Fruit fly (Drosophila melanogaster) whole organism, embryonic: ENCODE measurements around the gene CG16953.

ENCODE experiments used
- BtbVII ChIP-seq: fragments of 200-800 bp; sonication (Bioruptor generic); optimal IDR thresholded peaks from 3 replicates; lab custom pipeline; 2017; ENCODE audit warnings: missing biosample characterization, mild to moderate bottlenecking, missing genetic modification characterization
- CG1233 ChIP-seq: fragments of 200-800 bp; sonication (Bioruptor generic); optimal IDR thresholded peaks from 4 replicates; lab custom pipeline; 2018; ENCODE audit warnings: missing biosample characterization, mild to moderate bottlenecking, missing genetic modification characterization
- CG13123 ChIP-seq: fragments of 200-800 bp; sonication (Bioruptor generic); optimal IDR thresholded peaks from 2 replicates; lab custom pipeline; 2016; ENCODE audit warnings: missing biosample characterization, missing genetic modification characterization
- CG14014 ChIP-seq: fragments of 200-800 bp; sonication (Bioruptor generic); IDR thresholded peaks from 2 replicates; pipeline ENCODE4 v1.3.6; 2022; ENCODE audit warnings: missing biosample characterization, missing genetic modification characterization
- CG14050 ChIP-seq: fragments of 200-800 bp; sonication (Bioruptor generic); IDR thresholded peaks from 3 replicates; pipeline ENCODE4 v1.3.6; 2022; ENCODE audit warnings: missing biosample characterization, missing genetic modification characterization
- CG15514 ChIP-seq: fragments of 200-800 bp; sonication (Bioruptor generic); optimal IDR thresholded peaks from 3 replicates; lab custom pipeline; 2017; ENCODE audit warnings: missing biosample characterization, missing genetic modification characterization, mild to moderate bottlenecking, moderate library complexity, missing genetic modification reagents
- CG17612 ChIP-seq: fragments of 200-800 bp; sonication (Bioruptor generic); IDR thresholded peaks from 2 replicates; pipeline ENCODE4 v1.3.6; 2022; ENCODE audit warnings: missing biosample characterization, missing genetic modification characterization
- CG17802 ChIP-seq: fragments of 200-800 bp; sonication (Bioruptor generic); optimal IDR thresholded peaks from 2 replicates; lab custom pipeline; 2018; ENCODE audit warnings: missing biosample characterization, mild to moderate bottlenecking, missing genetic modification characterization, moderate library complexity
- CG18476 ChIP-seq: fragments of 200-800 bp; sonication (Bioruptor generic); optimal IDR thresholded peaks from 2 replicates; lab custom pipeline; 2016; ENCODE audit warnings: missing biosample characterization, mild to moderate bottlenecking, missing genetic modification characterization
- CG18599 ChIP-seq: fragments of 200-800 bp; sonication (Bioruptor generic); optimal IDR thresholded peaks from 3 replicates; lab custom pipeline; 2017; ENCODE audit warnings: missing biosample characterization, missing genetic modification characterization, mild to moderate bottlenecking, moderate library complexity, missing genetic modification reagents
- CG18619 ChIP-seq: fragments of 200-800 bp; sonication (Bioruptor generic); optimal IDR thresholded peaks from 3 replicates; lab custom pipeline; 2017; ENCODE audit warnings: missing biosample characterization, mild to moderate bottlenecking, missing genetic modification characterization
- CG31441 ChIP-seq: fragments of 200-800 bp; sonication (Bioruptor generic); IDR thresholded peaks from 2 replicates; pipeline ENCODE4 v1.3.6; 2022; ENCODE audit warnings: missing biosample characterization, missing genetic modification characterization
- CG34224 ChIP-seq: fragments of 200-800 bp; sonication (Bioruptor generic); IDR thresholded peaks from 3 replicates; pipeline ENCODE4 v1.3.6; 2022; ENCODE audit warnings: missing biosample characterization, missing genetic modification characterization; ENCODE audit not compliant: partially characterized antibody
- CG3838 ChIP-seq: fragments of 200-800 bp; sonication (Bioruptor generic); optimal IDR thresholded peaks from 3 replicates; lab custom pipeline; 2016; ENCODE audit warnings: missing biosample characterization, missing genetic modification characterization
- CG4404 ChIP-seq: fragments of 200-800 bp; sonication (Bioruptor generic); IDR thresholded peaks from 2 replicates; pipeline ENCODE4 v1.3.6; 2022; ENCODE audit warnings: missing biosample characterization, missing genetic modification characterization
- CG4820 ChIP-seq: fragments of 200-800 bp; sonication (Bioruptor generic); optimal IDR thresholded peaks from 3 replicates; lab custom pipeline; 2016; ENCODE audit warnings: missing biosample characterization, missing genetic modification characterization
- CG5245 ChIP-seq: fragments of 200-800 bp; sonication (Bioruptor generic); optimal IDR thresholded peaks from 3 replicates; lab custom pipeline; 2016; ENCODE audit warnings: missing biosample characterization, missing genetic modification characterization
- CG7372 ChIP-seq: fragments of 200-800 bp; sonication (Bioruptor generic); IDR thresholded peaks from 2 replicates; pipeline ENCODE4 v1.3.6; 2022; ENCODE audit warnings: missing biosample characterization, missing genetic modification characterization
- CG9932 ChIP-seq: fragments of 200-800 bp; sonication (Bioruptor generic); IDR thresholded peaks from 2 replicates; pipeline ENCODE4 v1.3.6; 2022; ENCODE audit warnings: missing biosample characterization, missing genetic modification characterization
- Chrac-16 ChIP-seq: fragments of 200-800 bp; sonication (Bioruptor generic); optimal IDR thresholded peaks from 3 replicates; lab custom pipeline; 2016; ENCODE audit warnings: missing biosample characterization, missing genetic modification characterization
- CrebB ChIP-seq: fragments of 200-800 bp; sonication (Bioruptor generic); optimal IDR thresholded peaks from 3 replicates; lab custom pipeline; 2018; ENCODE audit warnings: missing biosample characterization, mild to moderate bottlenecking, missing genetic modification characterization
- Eip74EF ChIP-seq, 2 experiments: fragments of 200-800 bp in 1 of 2; fragments of >200 bp in 1 of 2; sonication (Bioruptor generic) in 1 of 2; optimal IDR thresholded peaks; 2 replicates each; lab custom pipeline; 2017 to 2019; ENCODE audit warnings: missing biosample characterization in 2 of 2, missing genetic modification characterization in 2 of 2, mild to moderate bottlenecking in 1 of 2, moderate library complexity in 1 of 2
- Hr39 ChIP-seq: fragments of >200 bp; optimal IDR thresholded peaks from 2 replicates; lab custom pipeline; 2017
- Kr ChIP-seq: fragments of 200-800 bp; sonication (Bioruptor generic); optimal IDR thresholded peaks from 2 replicates; lab custom pipeline; 2017; ENCODE audit warnings: missing biosample characterization, mild to moderate bottlenecking, missing genetic modification characterization
- MBD-R2 ChIP-seq: fragments of 200-800 bp; sonication (Bioruptor generic); IDR thresholded peaks from 2 replicates; pipeline ENCODE4 v1.3.6; 2022; ENCODE audit warnings: missing biosample characterization, missing genetic modification characterization
- MTF-1 ChIP-seq: fragments of 200-800 bp; sonication (Bioruptor generic); optimal IDR thresholded peaks from 2 replicates; lab custom pipeline; 2018; ENCODE audit warnings: missing biosample characterization, mild to moderate bottlenecking, missing genetic modification characterization, borderline replicate concordance
- Max ChIP-seq: fragments of 200-800 bp; sonication (Bioruptor generic); optimal IDR thresholded peaks from 2 replicates; lab custom pipeline; 2016; ENCODE audit warnings: missing biosample characterization, mild to moderate bottlenecking, missing genetic modification characterization
- Meics ChIP-seq: fragments of 200-800 bp; sonication (Bioruptor generic); optimal IDR thresholded peaks from 2 replicates; lab custom pipeline; 2017; ENCODE audit warnings: missing biosample characterization, mild to moderate bottlenecking, missing genetic modification characterization
- Scr ChIP-seq: fragments of 200-800 bp; sonication (Bioruptor generic); IDR thresholded peaks from 2 replicates; pipeline ENCODE4 v1.3.6; 2022; ENCODE audit warnings: missing biosample characterization, missing genetic modification characterization; ENCODE audit not compliant: partially characterized antibody
- Usf ChIP-seq: fragments of 200-800 bp; sonication (Bioruptor generic); optimal IDR thresholded peaks from 2 replicates; lab custom pipeline; 2017; ENCODE audit warnings: missing genotype, missing biosample characterization, missing genetic modification characterization
- YL-1 ChIP-seq: fragments of 200-800 bp; sonication (Bioruptor generic); optimal IDR thresholded peaks from 3 replicates; lab custom pipeline; 2017; ENCODE audit warnings: missing biosample characterization, mild to moderate bottlenecking, missing genetic modification characterization
- al ChIP-seq: fragments of 200-800 bp; sonication (Bioruptor generic); IDR thresholded peaks from 2 replicates; pipeline ENCODE4 v1.3.6; 2022; ENCODE audit warnings: missing biosample characterization, missing genetic modification characterization
- amos ChIP-seq: fragments of 200-800 bp; sonication (Bioruptor generic); IDR thresholded peaks from 2 replicates; pipeline ENCODE4 v1.3.6; 2022; ENCODE audit warnings: missing biosample characterization, missing genetic modification characterization; ENCODE audit not compliant: partially characterized antibody
- aop ChIP-seq: fragments of 200-800 bp; sonication (Bioruptor generic); IDR thresholded peaks from 2 replicates; pipeline ENCODE4 v1.3.6; 2022; ENCODE audit warnings: missing biosample characterization, missing genetic modification characterization
- ap ChIP-seq: fragments of 200-800 bp; sonication (Bioruptor generic); IDR thresholded peaks from 2 replicates; pipeline ENCODE4 v1.3.6; 2022; ENCODE audit warnings: missing biosample characterization, missing genetic modification characterization
- ash1 ChIP-seq: fragments of 200-800 bp; sonication (Bioruptor generic); optimal IDR thresholded peaks from 2 replicates; lab custom pipeline; 2018; ENCODE audit warnings: missing biosample characterization, mild to moderate bottlenecking, missing genetic modification characterization
- az2 ChIP-seq: fragments of 200-800 bp; sonication (Bioruptor generic); optimal IDR thresholded peaks from 3 replicates; lab custom pipeline; 2016; ENCODE audit warnings: missing biosample characterization, missing genetic modification characterization
- btn ChIP-seq: fragments of 200-800 bp; sonication (Bioruptor generic); optimal IDR thresholded peaks from 2 replicates; lab custom pipeline; 2016; ENCODE audit warnings: missing biosample characterization, missing genetic modification characterization
- chif ChIP-seq, 2 experiments: fragments of 200-800 bp; sonication (Bioruptor generic); optimal IDR thresholded peaks; 3 replicates each; lab custom pipeline; 2016; ENCODE audit warnings: missing biosample characterization in 2 of 2, missing genetic modification characterization in 2 of 2
- dan ChIP-seq: fragments of 200-800 bp; sonication (Bioruptor generic); IDR thresholded peaks from 2 replicates; pipeline ENCODE4 v1.3.6; 2022; ENCODE audit warnings: missing biosample characterization, missing genetic modification characterization
- exex ChIP-seq: fragments of 200-800 bp; sonication (Bioruptor generic); optimal IDR thresholded peaks from 4 replicates; lab custom pipeline; 2018; ENCODE audit warnings: missing biosample characterization, mild to moderate bottlenecking, missing genetic modification characterization, moderate library complexity
- fd3F ChIP-seq: fragments of 200-800 bp; sonication (Bioruptor generic); optimal IDR thresholded peaks from 2 replicates; lab custom pipeline; 2018; ENCODE audit warnings: missing biosample characterization, mild to moderate bottlenecking, missing genetic modification characterization, moderate library complexity
- fru ChIP-seq: fragments of >200 bp; optimal IDR thresholded peaks from 2 replicates; lab custom pipeline; 2017
- gce ChIP-seq: fragments of 200-800 bp; sonication (Bioruptor generic); IDR thresholded peaks from 3 replicates; pipeline ENCODE4 v1.3.6; 2022; ENCODE audit warnings: missing biosample characterization, missing genetic modification characterization
- gro ChIP-seq: fragments of 200-800 bp; sonication (Bioruptor generic); optimal IDR thresholded peaks from 2 replicates; lab custom pipeline; 2016; ENCODE audit warnings: missing biosample characterization, missing genetic modification characterization
- nerfin-2 ChIP-seq: fragments of 200-800 bp; sonication (Bioruptor generic); IDR thresholded peaks from 2 replicates; pipeline ENCODE4 v1.3.6; 2022; ENCODE audit warnings: missing biosample characterization, missing genetic modification characterization; ENCODE audit not compliant: partially characterized antibody
- org-1 ChIP-seq: fragments of 200-800 bp; sonication (Bioruptor generic); optimal IDR thresholded peaks from 2 replicates; lab custom pipeline; 2017; ENCODE audit warnings: missing biosample characterization, missing genetic modification characterization
- pros ChIP-seq: fragments of 200-800 bp; sonication (Bioruptor generic); optimal IDR thresholded peaks from 3 replicates; lab custom pipeline; 2019; ENCODE audit warnings: missing biosample characterization, mild to moderate bottlenecking, missing genetic modification characterization, moderate library complexity
- pzg ChIP-seq: fragments of 200-800 bp; sonication (Bioruptor generic); optimal IDR thresholded peaks from 3 replicates; lab custom pipeline; 2018; ENCODE audit warnings: missing biosample characterization, mild to moderate bottlenecking, missing genetic modification characterization, moderate library complexity
- ssp ChIP-seq: fragments of 200-800 bp; sonication (Bioruptor generic); IDR thresholded peaks from 2 replicates; pipeline ENCODE4 v1.3.6; 2022; ENCODE audit warnings: missing biosample characterization, missing genetic modification characterization
- tin ChIP-seq: fragments of 200-800 bp; sonication (Bioruptor generic); optimal IDR thresholded peaks from 3 replicates; lab custom pipeline; 2016; ENCODE audit warnings: missing biosample characterization, missing genetic modification characterization

CG16953 gene

DNA sequence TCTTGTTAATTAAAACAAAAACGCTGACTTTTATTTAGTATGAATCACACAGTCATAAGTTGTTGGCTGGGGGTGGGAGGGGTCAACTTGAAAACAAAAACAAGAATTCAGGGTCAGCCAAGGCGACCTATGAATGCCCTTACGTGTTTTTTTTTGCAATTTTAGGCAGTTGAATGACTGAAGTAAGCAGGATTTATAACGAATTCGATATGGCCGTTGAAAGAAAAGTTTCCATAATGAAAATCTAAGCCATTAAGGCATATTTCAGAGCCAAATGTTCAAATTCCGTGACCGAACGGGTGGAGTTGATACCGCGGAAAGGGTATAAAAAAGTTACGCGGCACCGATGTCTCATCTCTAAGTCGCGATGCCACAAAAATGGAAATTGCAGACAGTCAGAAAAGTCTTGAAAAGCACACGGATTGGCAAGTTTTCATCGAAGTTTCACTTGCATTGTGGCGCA, 48.4 kb upstream of the CG16953 start (continued):
- peak; percentile 58 for TF ChIP-seq Chrac-16
- TF ChIP-seq CG1233, result no peak
- peak; percentile 53; the same call in 1 of the 2 replicates for TF ChIP-seq CG7372 (GFP tag; lab: Robert Waterston, UW)
- TF ChIP-seq Scr (GFP tag; lab: Robert Waterston, UW), result no peak
- TF ChIP-seq org-1 (GFP tag; lab: Kevin White, UChicago), result no peak
- TF ChIP-seq CG17802 (tag; lab: Kevin White, UChicago), result no peak
- peak; percentile 43 for TF ChIP-seq fd3F (GFP tag; lab: Kevin White, UChicago)
- TF ChIP-seq dan, result no peak
- no peak for TF ChIP-seq ash1
- peak; percentile 56 for TF ChIP-seq CG13123
- no peak for TF ChIP-seq CG3838 (GFP tag; lab: Kevin White, UChicago)
- no peak for TF ChIP-seq fru
- peak; percentile 68 for TF ChIP-seq CG14014 (GFP tag; lab: Robert Waterston, UW)
- TF ChIP-seq Max (GFP tag; lab: Kevin White, UChicago), result peak; percentile 16
- no peak for TF ChIP-seq Eip74EF (GFP tag; optimal IDR thresholded peaks at IDR 0.05; lab: Kevin White, UChicago)
- TF ChIP-seq aop, result no peak
- no peak for TF ChIP-seq CG14050
- TF ChIP-seq chif (GFP tag; optimal IDR thresholded peaks at IDR 0.05; lab: Kevin White, UChicago), result peak; percentile 59 to 71
- peak; percentile 55 for TF ChIP-seq gro (GFP tag; lab: Kevin White, UChicago)
- no peak for TF ChIP-seq MTF-1 (GFP tag; lab: Kevin White, UChicago)
- TF ChIP-seq al, result peak; percentile 65
- no peak for TF ChIP-seq Meics (GFP tag; lab: Kevin White, UChicago)
- TF ChIP-seq tin (GFP tag; lab: Kevin White, UChicago), result peak; percentile 63
- no peak for TF ChIP-seq exex (tag; lab: Kevin White, UChicago)
- peak; percentile 68 for TF ChIP-seq BtbVII (GFP tag; lab: Kevin White, UChicago)
- no peak for TF ChIP-seq pros (GFP tag; lab: Kevin White, UChicago)
- TF ChIP-seq MBD-R2, result peak; percentile 55; the same call in 1 of the 2 replicates
- peak; percentile 67 for TF ChIP-seq az2
- no peak for TF ChIP-seq CG31441 (GFP tag; lab: Robert Waterston, UW)
- TF ChIP-seq amos, result no peak
- peak; percentile 22 for TF ChIP-seq CG18476
- TF ChIP-seq gce (GFP tag; lab: Robert Waterston, UW), result peak; percentile 66; the same call in 1 of the 3 replicates
- TF ChIP-seq Hr39 (lab: Kevin White, UChicago), result no peak
- peak; percentile 11 for TF ChIP-seq pzg
- TF ChIP-seq CG34224 (GFP tag; lab: Robert Waterston, UW), result no peak
- peak; percentile 43; the same call in 1 of the 2 replicates for TF ChIP-seq CG4404 (GFP tag; lab: Robert Waterston, UW)
- peak; percentile 14 for TF ChIP-seq Kr (GFP tag; lab: Kevin White, UChicago)
- no peak for TF ChIP-seq btn (GFP tag; lab: Kevin White, UChicago)
- TF ChIP-seq CG5245 (GFP tag; lab: Kevin White, UChicago), result peak; percentile 66
- TF ChIP-seq ssp, result 0 out of 2 replicates have a peak, but pooled peaks have one; percentile 9
- no peak for TF ChIP-seq CG18619
- peak; percentile 64 for TF ChIP-seq YL-1
- TF ChIP-seq CrebB, result peak; percentile 77
- TF ChIP-seq Usf (GFP tag; lab: Kevin White, UChicago), result no peak
- peak; percentile 47 for TF ChIP-seq CG4820
- TF ChIP-seq ap (GFP tag; lab: Robert Waterston, UW), result 0 out of 2 replicates have a peak, but pooled peaks have one; percentile 12
- no peak for TF ChIP-seq nerfin-2 (GFP tag; lab: Robert Waterston, UW)
- no peak for TF ChIP-seq CG18599
- no peak for TF ChIP-seq CG15514 (GFP tag; lab: Kevin White, UChicago)
- TF ChIP-seq CG17612 (GFP tag; lab: Robert Waterston, UW), result peak; percentile 44; the same call in 1 of the 2 replicates
- peak; percentile 75 for TF ChIP-seq CG9932 (GFP tag; lab: Robert Waterston, UW)
